Worm (Caenorhabditis elegans): ENCODE results near the gene H20J04.1.

DNA sequence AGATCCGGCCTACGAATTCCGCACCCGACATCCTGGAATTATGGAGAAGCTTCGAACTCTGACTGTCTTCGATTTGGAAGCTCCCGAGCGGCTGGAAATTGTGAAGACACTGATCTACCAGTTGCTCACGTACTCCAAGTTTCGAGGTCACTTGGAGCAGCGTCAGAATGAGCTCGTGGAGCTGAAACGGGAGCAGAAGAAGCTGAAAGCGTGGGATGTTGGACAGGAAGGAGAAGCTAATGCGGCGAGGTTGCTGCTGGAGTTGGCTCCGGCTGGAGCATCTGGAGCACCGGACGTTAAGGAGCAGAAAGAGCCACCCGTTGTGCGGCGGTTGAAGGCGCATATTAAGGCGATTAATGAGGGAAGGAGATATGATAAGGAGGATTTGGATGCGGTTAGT, 11.1 kb upstream of the H20J04.1 start:
- TF ChIP-seq nhr-28 (tag; optimal IDR thresholded peaks at IDR 0.05) (no peak), nhr-43 (tag; optimal IDR thresholded peaks at IDR 0.05; ENCODE audit: poor library complexity, severe bottlenecking) (no peak), unc-39 (tag; optimal IDR thresholded peaks at IDR 0.05) (no peak), lin-39 (tag; optimal IDR thresholded peaks at IDR 0.05) (no peak), ceh-82 (tag; optimal IDR thresholded peaks at IDR 0.05) (no peak), egl-27 (tag; optimal IDR thresholded peaks at IDR 0.05) (no peak), zag-1 (tag; optimal IDR thresholded peaks at IDR 0.05) (no peak), snpc-4 (tag; optimal IDR thresholded peaks at IDR 0.05) (no peak), lin-15B (tag; optimal IDR thresholded peaks at IDR 0.05) (no peak), nhr-23 (tag; optimal IDR thresholded peaks at IDR 0.05) (no peak), nhr-237 (tag; optimal IDR thresholded peaks at IDR 0.05) (no peak), lsy-12 (tag; optimal IDR thresholded peaks at IDR 0.05) (no peak), ztf-4 (tag; optimal IDR thresholded peaks at IDR 0.05) (no peak)

All from whole organism, L3 larva.